Worm (Caenorhabditis elegans) whole organism, L2 larva: ENCODE measurements around the gene K08H2.10.

ENCODE experiments used
- elt-3 ChIP-seq: sonication (generic microtip); optimal IDR thresholded peaks from 2 replicates; lab custom pipeline; 2017; ENCODE audit warnings: missing biosample characterization, missing genetic modification characterization
- unc-62 ChIP-seq: fragments of 150-350 bp; optimal IDR thresholded peaks from 2 replicates; lab custom pipeline; 2014; ENCODE audit warnings: missing biosample characterization, missing genetic modification reagents, missing genetic modification characterization

DNA sequence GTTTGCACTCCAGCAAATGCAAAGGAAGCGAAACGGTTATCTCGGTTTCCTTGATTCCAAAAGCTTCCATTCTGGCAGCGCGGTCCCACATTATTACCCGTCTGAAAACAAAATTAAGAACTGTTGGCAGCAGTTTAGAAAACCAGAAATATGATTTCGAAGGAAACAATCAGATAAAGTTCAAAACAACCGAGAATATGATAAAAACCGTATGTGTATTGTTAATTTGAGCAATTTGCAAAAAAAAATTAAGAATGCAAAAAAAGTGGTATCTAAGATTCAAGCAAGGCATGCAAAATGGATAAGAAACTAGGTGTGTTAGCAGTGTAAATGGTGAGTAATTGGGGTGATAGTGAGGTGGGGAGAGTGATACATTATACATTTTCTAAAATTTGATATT, 31.1 kb downstream of the K08H2.10 start, which contains the start of gene R04D3.4:
- TF ChIP-seq elt-3 (tag; lab: Kevin White, UChicago) = no peak
- TF ChIP-seq unc-62 (GFP tag; lab: Kevin White, UChicago) = no peak
